Worm (Caenorhabditis elegans): ENCODE measurements around the gene gst-21.

ce11 chrV:1710909-1711308 lies 20.9 kb downstream of the gst-21 start, which contains the start of gene srw-100:
- TF ChIP-seq F44E2.7 (GFP tag; IDR thresholded peaks at IDR 0.05) (no peak), nhr-237 (tag; optimal IDR thresholded peaks at IDR 0.05) (no peak), hmg-1.1 (GFP tag; IDR thresholded peaks at IDR 0.05) (no peak)
